Fruit fly (Drosophila melanogaster) whole organism, prepupa: Measurements from ENCODE around the gene CG6333.

Experiments used
- Blimp-1 ChIP-seq: fragments of 200-800 bp; sonication (Bioruptor generic); optimal IDR thresholded peaks from 3 replicates; lab custom pipeline; 2017; ENCODE audit warnings: missing biosample characterization, missing genetic modification characterization, mild to moderate bottlenecking, moderate library complexity, missing genetic modification reagents
- CG11762 ChIP-seq: fragments of 200-800 bp; sonication (Bioruptor generic); optimal IDR thresholded peaks from 3 replicates; lab custom pipeline; 2016; ENCODE audit warnings: missing biosample characterization, missing genetic modification characterization; ENCODE audit not compliant: insufficient read depth
- topi ChIP-seq: fragments of 200-800 bp; sonication (Bioruptor generic); optimal IDR thresholded peaks from 3 replicates; lab custom pipeline; 2016; ENCODE audit warnings: missing biosample characterization, missing genetic modification characterization

DNA sequence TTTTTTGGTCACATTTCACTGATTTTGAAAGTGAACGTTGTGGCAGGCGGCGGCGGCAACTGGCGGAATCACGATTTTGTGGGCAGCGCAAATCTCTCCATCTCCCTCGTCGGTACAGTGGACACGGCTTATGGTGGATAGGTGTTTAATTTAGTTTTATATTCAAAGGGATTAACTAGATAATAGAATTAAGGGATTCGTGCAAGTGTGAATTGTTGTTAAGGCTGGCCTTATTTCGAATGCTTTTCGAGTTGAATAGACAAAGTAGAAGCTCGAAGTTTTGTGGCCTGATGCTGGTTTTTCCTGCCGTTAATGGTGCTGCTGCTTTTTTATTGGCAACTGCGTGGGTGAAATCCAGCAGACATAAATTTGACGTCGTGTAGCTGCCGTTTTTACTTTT is 11.9 kb upstream of the CG6333 start:
- TF ChIP-seq Blimp-1 (GFP tag; lab: Kevin White, UChicago) (no peak), CG11762 (GFP tag; lab: Kevin White, UChicago) (no peak), topi (no peak)
